Worm (Caenorhabditis elegans): Measurements from ENCODE around the gene hrde-1.
A peak's percentile ranks its signal among the peaks of the same experiment; 100 is the strongest.

Gene hrde-1

DNA sequence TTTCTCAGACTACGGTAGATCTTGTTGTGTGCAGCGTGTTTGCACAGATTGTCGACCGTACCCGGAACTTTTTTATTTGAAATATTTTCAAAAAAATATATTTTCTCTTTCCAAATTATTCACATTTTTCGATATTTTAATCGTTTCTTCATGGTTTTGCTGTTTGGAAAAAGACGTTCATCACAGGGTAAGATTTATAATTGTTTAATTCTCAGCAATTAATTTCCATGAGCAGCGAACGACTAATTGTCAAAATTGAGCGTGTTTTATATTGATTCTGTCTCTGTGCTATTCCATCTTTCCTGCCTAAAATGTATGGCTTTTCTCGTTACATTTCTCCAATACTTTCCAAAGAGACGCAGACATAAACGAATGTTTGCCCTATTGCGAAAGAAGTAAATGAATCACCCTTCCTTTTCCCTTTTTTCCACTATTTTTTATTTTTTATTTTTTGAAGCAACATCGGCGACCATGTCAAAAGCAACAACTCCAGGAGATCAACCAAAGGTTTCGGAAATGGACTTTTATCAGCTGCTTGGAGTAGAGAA, 15.2 kb upstream of the hrde-1 start, which contains the start of gene dnj-16 (continued):
- TF ChIP-seq efl-1 (optimal IDR thresholded peaks at IDR 0.05) (peak; percentile 24 to 41), efl-1 (GFP tag; optimal IDR thresholded peaks at IDR 0.05 in 1 of 2) (peak; percentile 15 to 86), lin-35 (GFP tag; optimal IDR thresholded peaks at IDR 0.05) (peak in 1 of 2 experiments; percentile 40), ceh-8 (GFP tag; optimal IDR thresholded peaks at IDR 0.05) (peak; percentile 19), ceh-90 (tag; optimal IDR thresholded peaks at IDR 0.05) (no peak), jun-1 (tag; optimal IDR thresholded peaks at IDR 0.05) (peak; percentile 18), snu-23 (GFP tag; optimal IDR thresholded peaks at IDR 0.05) (peak; percentile 17)

DNA sequence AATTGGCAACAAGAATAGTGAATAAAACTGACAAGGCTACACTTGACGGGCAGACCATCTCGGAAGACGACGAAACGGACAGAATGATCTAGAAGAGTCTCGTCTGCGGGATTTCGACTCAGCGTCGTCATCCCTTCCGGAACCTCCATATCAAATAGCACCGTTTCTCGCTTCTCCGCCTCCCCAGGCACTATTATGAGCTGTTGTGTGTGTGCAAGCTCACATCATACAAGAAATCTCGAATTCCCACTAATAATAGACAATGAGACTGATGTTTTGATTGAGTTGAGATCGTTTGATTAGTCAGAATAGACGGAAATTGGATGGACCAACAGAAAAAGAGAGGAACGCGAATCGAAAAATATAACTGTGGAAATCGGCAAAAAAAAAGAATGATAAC, 14.3 kb upstream of the hrde-1 start, which contains the start of gene spp-28:
Gene spp-28 (minus strand): TSS at position 101 of the 400 bp plus-strand sequence.
- TF ChIP-seq nhr-19 (GFP tag; conservative IDR thresholded peaks at IDR 0.05) (no peak), nhr-47 (tag; optimal IDR thresholded peaks at IDR 0.05) (no peak), C34B4.2 (tag; optimal IDR thresholded peaks at IDR 0.05) (no peak), unc-130 (tag; optimal IDR thresholded peaks at IDR 0.05) (no peak), unc-98 (GFP tag; IDR thresholded peaks at IDR 0.05) (no peak), aha-1 (tag; optimal IDR thresholded peaks at IDR 0.05) (no peak)

DNA sequence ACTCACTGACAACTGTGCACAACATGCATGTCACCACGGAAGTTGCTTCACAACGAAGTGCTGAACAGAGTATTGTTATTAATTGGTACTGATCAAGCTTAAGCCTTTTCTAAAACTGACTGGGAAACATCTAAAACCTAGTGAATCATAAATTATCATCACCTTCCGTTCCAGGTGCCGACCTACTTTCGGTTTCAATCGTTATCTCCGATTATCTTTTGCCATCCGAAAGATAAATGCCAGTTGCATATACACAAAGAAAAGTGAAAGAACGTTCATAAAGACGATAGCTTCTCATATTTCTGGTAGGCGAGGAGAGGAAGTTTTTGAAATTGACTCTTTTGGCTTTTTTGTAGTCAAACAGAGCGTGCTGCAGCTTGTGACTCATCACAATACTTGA, 13.6 kb upstream of the hrde-1 start:
- peak; percentile 98 for TF ChIP-seq blmp-1 (tag; optimal IDR thresholded peaks at IDR 0.05)
- TF ChIP-seq elt-3 (tag; optimal IDR thresholded peaks at IDR 0.05): peak in 2 of 6 experiments; percentile 50 to 70
- no peak for TF ChIP-seq ceh-8 (GFP tag; optimal IDR thresholded peaks at IDR 0.05)
- no peak for TF ChIP-seq ceh-63 (GFP tag; optimal IDR thresholded peaks at IDR 0.05)
- TF ChIP-seq nhr-11 (tag; optimal IDR thresholded peaks at IDR 0.05): no peak
- TF ChIP-seq mep-1 (tag; optimal IDR thresholded peaks at IDR 0.05): no peak
- TF ChIP-seq C34B4.2 (tag; optimal IDR thresholded peaks at IDR 0.05): no peak
- no peak for TF ChIP-seq fkh-10 (GFP tag; optimal IDR thresholded peaks at IDR 0.05)
- TF ChIP-seq fkh-8 (tag; optimal IDR thresholded peaks at IDR 0.05): no peak

DNA sequence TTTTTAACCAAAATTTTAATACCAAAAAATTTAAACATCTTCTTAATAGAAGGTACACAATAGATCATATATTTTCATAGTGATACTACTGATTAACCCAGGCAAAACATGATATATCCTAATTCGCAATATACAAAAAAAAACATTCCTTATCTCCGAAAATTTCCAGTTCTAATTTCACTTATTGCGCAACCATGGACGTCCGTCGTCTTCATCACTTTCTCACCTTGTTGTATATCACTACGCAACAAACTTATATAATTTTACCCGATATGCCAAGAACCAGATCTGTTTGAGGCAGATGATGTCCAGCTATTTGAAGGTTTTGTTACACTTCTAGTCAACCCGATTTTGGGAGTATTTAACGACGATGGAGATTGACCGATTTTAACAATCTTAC, 11.9 kb upstream of the hrde-1 start, which contains the start of gene R74.2:
Gene R74.2 (plus strand): TSS at position 316 of the 400 bp plus-strand sequence.
- peak; percentile 98 for TF ChIP-seq blmp-1 (tag; optimal IDR thresholded peaks at IDR 0.05)
- TF ChIP-seq aha-1 (tag; optimal IDR thresholded peaks at IDR 0.05): no peak

DNA sequence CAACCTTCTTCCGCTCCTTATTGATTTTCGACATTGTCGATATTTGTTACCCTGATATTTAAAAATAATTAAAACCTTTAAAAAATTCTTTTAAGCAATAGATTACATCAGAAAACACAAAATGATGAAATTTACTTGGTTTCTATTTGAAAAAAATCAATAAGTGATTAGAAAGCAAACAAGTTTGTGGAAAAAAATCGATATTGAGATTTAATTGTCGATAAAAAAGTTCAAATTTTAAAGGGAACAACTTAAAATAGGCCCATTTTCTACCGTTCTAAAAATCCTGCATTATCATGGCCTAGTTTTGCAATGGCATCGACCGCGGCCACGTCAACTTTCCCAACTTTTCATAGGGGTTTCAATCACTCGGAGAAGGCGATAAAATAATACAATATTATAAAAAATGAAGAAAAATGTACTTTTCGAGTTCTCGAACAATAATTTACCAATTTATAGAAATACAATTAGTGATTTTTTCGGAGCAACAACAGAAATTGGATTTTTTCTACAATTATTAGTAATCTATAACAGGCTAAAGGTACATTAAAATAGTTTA, 10.9 kb upstream of the hrde-1 start, which contains the start of gene lars-1:
Gene lars-1 (minus strand): TSS at position 51 of the 559 bp plus-strand sequence.
- TF ChIP-seq hlh-17 (GFP tag; optimal IDR thresholded peaks at IDR 0.05; ENCODE audit: borderline replicate concordance) (no peak), lsy-2 (tag; optimal IDR thresholded peaks at IDR 0.05) (peak in 1 of 2 experiments; percentile 29), jun-1 (tag; optimal IDR thresholded peaks at IDR 0.05) (no peak), fkh-4 (tag; optimal IDR thresholded peaks at IDR 0.05; ENCODE audit: borderline replicate concordance) (no peak), nhr-47 (tag; optimal IDR thresholded peaks at IDR 0.05) (no peak), efl-1 (optimal IDR thresholded peaks at IDR 0.05) (no peak), efl-1 (GFP tag; optimal IDR thresholded peaks at IDR 0.05 in 1 of 2) (peak in 1 of 2 experiments; percentile 81), rnt-1 (tag; optimal IDR thresholded peaks at IDR 0.05) (peak; percentile 15), hpl-2 (GFP tag; optimal IDR thresholded peaks at IDR 0.05) (no peak), lir-3 (tag; optimal IDR thresholded peaks at IDR 0.05; ENCODE audit: poor library complexity) (peak; percentile 15), blmp-1 (tag; optimal IDR thresholded peaks at IDR 0.05) (peak; percentile 32), aly-2 (tag; optimal IDR thresholded peaks at IDR 0.05) (no peak), pag-3 (tag; optimal IDR thresholded peaks at IDR 0.05; ENCODE audit: borderline replicate concordance, insufficient read depth) (peak; percentile 94), dpl-1 (GFP tag; optimal IDR thresholded peaks at IDR 0.05) (peak in 1 of 3 experiments; percentile 10)

DNA sequence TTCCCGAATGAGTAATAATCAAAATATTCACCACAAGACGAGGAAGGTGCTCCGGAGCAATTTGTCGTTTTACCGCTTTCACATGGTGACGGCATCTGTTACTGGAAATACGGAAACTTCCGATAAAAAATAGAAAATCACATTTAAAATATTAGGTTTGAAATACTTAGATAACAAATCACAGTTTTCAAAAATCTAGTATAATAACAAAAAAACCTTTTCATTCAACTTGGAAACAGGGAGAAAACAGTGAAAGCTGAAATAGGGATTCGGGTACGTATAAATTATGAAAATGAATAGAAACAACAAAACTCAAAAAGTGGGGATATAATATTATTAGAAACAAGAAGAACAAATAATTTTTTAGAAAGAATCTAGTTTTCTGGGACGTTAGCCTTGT, 5.4 kb upstream of the hrde-1 start, which contains the start of gene C16C10.1:
Gene C16C10.1 (minus strand): TSS at position 101 of the 400 bp plus-strand sequence.
- TF ChIP-seq ceh-8 (GFP tag; optimal IDR thresholded peaks at IDR 0.05) (no peak), jun-1 (tag; optimal IDR thresholded peaks at IDR 0.05) (no peak), skn-1 (tag; optimal IDR thresholded peaks at IDR 0.05) (no peak), Y116A8C.19 (tag; optimal IDR thresholded peaks at IDR 0.05; ENCODE audit: borderline replicate concordance) (no peak), C34B4.2 (tag; optimal IDR thresholded peaks at IDR 0.05) (no peak), F16B12.6 (tag; optimal IDR thresholded peaks at IDR 0.05) (no peak), fkh-4 (tag; optimal IDR thresholded peaks at IDR 0.05; ENCODE audit: borderline replicate concordance) (no peak), lin-14 (GFP tag; optimal IDR thresholded peaks at IDR 0.05) (no peak), lir-3 (tag; optimal IDR thresholded peaks at IDR 0.05; ENCODE audit: poor library complexity) (no peak), hlh-4 (tag; optimal IDR thresholded peaks at IDR 0.05) (no peak), dsc-1 (tag; optimal IDR thresholded peaks at IDR 0.05) (no peak)

All from whole organism, L1 larva.